Fruit fly (Drosophila melanogaster): ENCODE data around the gene CG33342.

The CG33342 gene

dm6 chr3R:24361583-24361982, 15.1 kb upstream of the CG33342 start, which contains the start of the genes CG5762 and CG33339:
CG5762 (minus strand) TSS chr3R:24361683.
CG33339 (plus strand) TSS chr3R:24361847.
- TF ChIP-seq gcm (GFP tag; optimal IDR thresholded peaks at IDR 0.05): no peak
- no peak for TF ChIP-seq CG2129 (GFP tag; IDR thresholded peaks at IDR 0.05; ENCODE audit: partially characterized antibody)
- no peak for TF ChIP-seq CG7928 (GFP tag; optimal IDR thresholded peaks at IDR 0.05)
- no peak for TF ChIP-seq CG9437 (GFP tag; optimal IDR thresholded peaks at IDR 0.05)
- TF ChIP-seq her (GFP tag; optimal IDR thresholded peaks at IDR 0.05): no peak
- no peak for TF ChIP-seq slbo (GFP tag; IDR thresholded peaks at IDR 0.05)

- TF ChIP-seq fd96Cb (tag; optimal IDR thresholded peaks at IDR 0.05) (no peak), exex (tag; optimal IDR thresholded peaks at IDR 0.05) (no peak), BEAF-32 (GFP tag; optimal IDR thresholded peaks at IDR 0.05) (no peak), CG10321 (GFP tag; IDR thresholded peaks at IDR 0.05) (no peak), CG12236 (GFP tag; optimal IDR thresholded peaks at IDR 0.05) (no peak), CG7745 (tag; optimal IDR thresholded peaks at IDR 0.05) (no peak), Opbp (GFP tag; IDR thresholded peaks at IDR 0.05; ENCODE audit: partially characterized antibody) (no peak), MTF-1 (GFP tag; optimal IDR thresholded peaks at IDR 0.05; ENCODE audit: borderline replicate concordance) (no peak), CG3281 (GFP tag; optimal IDR thresholded peaks at IDR 0.05) (no peak), lola (GFP tag; optimal IDR thresholded peaks at IDR 0.05) (no peak), Dek (tag; optimal IDR thresholded peaks at IDR 0.05) (no peak), ato (GFP tag; IDR thresholded peaks at IDR 0.05; ENCODE audit: partially characterized antibody) (no peak), bowl (GFP tag; IDR thresholded peaks at IDR 0.05) (no peak), CG32767 (GFP tag; IDR thresholded peaks at IDR 0.05) (no peak), CG11560 (tag; IDR thresholded peaks at IDR 0.05) (no peak), Ravus (GFP tag; IDR thresholded peaks at IDR 0.05) (no peak), hth (optimal IDR thresholded peaks at IDR 0.05) (no peak), seq (GFP tag; IDR thresholded peaks at IDR 0.05) (no peak), H2.0 (GFP tag; IDR thresholded peaks at IDR 0.05) (no peak)
Measured at dm6 chr3R:24362838-24363237, 13.8 kb upstream of the CG33342 start, which contains the start of gene CG33340. CG33340 (plus strand) TSS chr3R:24363138.

dm6 chr3R:24364880-24365604, 11.6 kb upstream of the CG33342 start, which contains the start of the genes CG17784 and CG13613:
CG17784 (minus strand) TSS chr3R:24364980.
CG13613 (plus strand) TSS chr3R:24365554.
- TF ChIP-seq CG31441 (GFP tag; IDR thresholded peaks at IDR 0.05): no peak
- no peak for TF ChIP-seq CG3407 (GFP tag; optimal IDR thresholded peaks at IDR 0.05)
- TF ChIP-seq CG7271 (tag; optimal IDR thresholded peaks at IDR 0.05): no peak
- no peak for TF ChIP-seq CG7987 (GFP tag; optimal IDR thresholded peaks at IDR 0.05)
- no peak for TF ChIP-seq sima (GFP tag; optimal IDR thresholded peaks at IDR 0.05)
- TF ChIP-seq CG9817 (tag; optimal IDR thresholded peaks at IDR 0.05): no peak
- no peak for TF ChIP-seq CG11398 (GFP tag; optimal IDR thresholded peaks at IDR 0.05)

dm6 chr3R:24367120-24367519, 9.5 kb upstream of the CG33342 start, which contains the start of gene CG42811:
CG42811 (minus strand) TSS chr3R:24367220.
- TF ChIP-seq Hr78 (GFP tag; optimal IDR thresholded peaks at IDR 0.05): no peak
- TF ChIP-seq Jarid2 (GFP tag; optimal IDR thresholded peaks at IDR 0.05): no peak
- TF ChIP-seq Ets65A (GFP tag): peak; percentile 5
- TF ChIP-seq E2f1 (GFP tag; IDR thresholded peaks at IDR 0.05): no peak
- TF ChIP-seq CG9797 (GFP tag; optimal IDR thresholded peaks at IDR 0.05): no peak
- TF ChIP-seq klu (GFP tag; IDR thresholded peaks at IDR 0.05): no peak
- no peak for TF ChIP-seq NFAT (GFP tag; IDR thresholded peaks at IDR 0.05)

All from whole organism, embryonic.